Fruit fly (Drosophila melanogaster): ENCODE results near the gene CG34299.

The CG34299 gene

DNA sequence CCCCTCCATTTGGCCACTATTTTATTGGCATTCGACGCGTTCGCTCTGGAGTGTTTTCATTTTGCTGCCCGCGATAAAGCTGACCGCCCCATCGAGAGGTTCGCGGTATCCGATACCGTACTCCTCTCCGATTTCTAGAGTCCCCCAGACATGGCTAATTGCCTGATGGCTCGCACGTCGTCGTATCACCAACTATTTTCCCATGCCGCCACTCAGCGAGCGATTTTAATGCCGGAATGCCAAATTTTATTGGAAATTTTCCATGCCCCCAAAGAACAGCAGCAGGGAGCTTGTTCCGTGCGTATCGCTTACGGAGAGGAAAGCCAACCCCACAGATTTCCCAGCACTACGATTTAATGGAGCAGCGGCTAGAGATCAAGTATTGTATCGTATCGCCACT lies 48.3 kb upstream of the CG34299 start (continued):
- TF ChIP-seq lola (GFP tag; optimal IDR thresholded peaks at IDR 0.05) (no peak), CG13775 (GFP tag; optimal IDR thresholded peaks at IDR 0.05) (no peak), dysf (GFP tag; IDR thresholded peaks at IDR 0.05) (no peak), CG12071 (GFP tag; optimal IDR thresholded peaks at IDR 0.05) (no peak), Asciz (GFP tag; optimal IDR thresholded peaks at IDR 0.05) (no peak), Oli (tag; optimal IDR thresholded peaks at IDR 0.05) (no peak), h (optimal IDR thresholded peaks at IDR 0.05) (no peak), tll (GFP tag; optimal IDR thresholded peaks at IDR 0.05) (no peak), nau (GFP tag; optimal IDR thresholded peaks at IDR 0.05) (no peak), gem (tag; optimal IDR thresholded peaks at IDR 0.05) (no peak), dan (GFP tag; IDR thresholded peaks at IDR 0.05) (no peak), CG12769 (tag; optimal IDR thresholded peaks at IDR 0.05) (no peak), mirr (GFP tag; optimal IDR thresholded peaks at IDR 0.05) (peak; percentile 8), wor (GFP tag; IDR thresholded peaks at IDR 0.05) (no peak), vnd (GFP tag; IDR thresholded peaks at IDR 0.05; ENCODE audit: partially characterized antibody) (0 out of 3 replicates have a peak, but pooled peaks have one; percentile 37), CG1647 (GFP tag; optimal IDR thresholded peaks at IDR 0.05) (no peak), Hr78 (GFP tag; optimal IDR thresholded peaks at IDR 0.05) (no peak), Drgx (GFP tag; IDR thresholded peaks at IDR 0.05) (no peak), CHES-1-like (GFP tag; optimal IDR thresholded peaks at IDR 0.05) (no peak), grn (GFP tag; optimal IDR thresholded peaks at IDR 0.05) (no peak), gcm2 (GFP tag; optimal IDR thresholded peaks at IDR 0.05) (no peak), zen (tag; optimal IDR thresholded peaks at IDR 0.05) (no peak), Kr (GFP tag; optimal IDR thresholded peaks at IDR 0.05) (no peak), GATAe (GFP tag; conservative IDR thresholded peaks at IDR 0.05) (peak; percentile 23), Camta (GFP tag; optimal IDR thresholded peaks at IDR 0.05) (no peak), Dip3 (GFP tag; optimal IDR thresholded peaks at IDR 0.05) (no peak)

DNA sequence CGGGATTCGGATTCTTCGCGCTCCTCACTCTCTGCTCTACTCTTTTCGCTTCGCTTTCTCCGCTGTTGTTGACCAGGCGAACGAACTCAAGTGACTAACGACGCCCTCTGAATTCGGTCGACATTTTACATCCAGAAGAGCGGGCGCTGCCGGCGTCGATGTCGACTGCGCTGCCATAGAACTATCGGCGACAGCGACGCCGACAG lies 46.6 kb upstream of the CG34299 start, which contains the start of gene CG9743:
CG9743 (minus strand) TSS at position 101 of the 206 bp plus-strand sequence.
- TF ChIP-seq bbx (GFP tag; IDR thresholded peaks at IDR 0.05; ENCODE audit: partially characterized antibody): peak; percentile 38; the same call in 1 of the 2 replicates
- TF ChIP-seq sna (GFP tag; IDR thresholded peaks at IDR 0.05; ENCODE audit: partially characterized antibody): 0 out of 2 replicates have a peak, but pooled peaks have one; percentile 21
- no peak for TF ChIP-seq CG8290 (GFP tag; optimal IDR thresholded peaks at IDR 0.05)
- no peak for TF ChIP-seq CG8290 (tag; optimal IDR thresholded peaks at IDR 0.05)
- TF ChIP-seq hb (GFP tag; IDR thresholded peaks at IDR 0.05; ENCODE audit: partially characterized antibody): 0 out of 3 replicates have a peak, but pooled peaks have one; percentile 15
- no peak for TF ChIP-seq Hr39 (optimal IDR thresholded peaks at IDR 0.05)
- peak in 1 of 2 experiments; percentile 6 for TF ChIP-seq Trl (optimal IDR thresholded peaks at IDR 0.05)
- no peak for TF ChIP-seq Trl (GFP tag; optimal IDR thresholded peaks at IDR 0.05)
- peak; percentile 24; the same call in 1 of the 2 replicates for TF ChIP-seq CG13287 (GFP tag; IDR thresholded peaks at IDR 0.05; ENCODE audit: partially characterized antibody)
- TF ChIP-seq CG1602 (GFP tag; optimal IDR thresholded peaks at IDR 0.05): no peak
- peak; percentile 9; the same call in 1 of the 3 replicates for TF ChIP-seq CG6791 (GFP tag; IDR thresholded peaks at IDR 0.05; ENCODE audit: partially characterized antibody)
- peak; percentile 34 for TF ChIP-seq Bgb (GFP tag; IDR thresholded peaks at IDR 0.05; ENCODE audit: partially characterized antibody)
- peak; percentile 23; the same call in 1 of the 2 replicates for TF ChIP-seq unc-4 (GFP tag; IDR thresholded peaks at IDR 0.05; ENCODE audit: partially characterized antibody)
- 0 out of 2 replicates have a peak, but pooled peaks have one; percentile 5 for TF ChIP-seq CG42726 (GFP tag; IDR thresholded peaks at IDR 0.05; ENCODE audit: partially characterized antibody)
- TF ChIP-seq Jarid2 (GFP tag; optimal IDR thresholded peaks at IDR 0.05): peak; percentile 35
- no peak for TF ChIP-seq CG9609 (GFP tag; optimal IDR thresholded peaks at IDR 0.05)

Data from whole organism, embryonic.